Worm (Caenorhabditis elegans): ENCODE measurements around the gene kel-10.

The kel-10 gene

ce11 chrIII:10101352-10101751 is at the start of gene kel-10:
kel-10 (minus strand) TSS chrIII:10101452.
- no peak for TF ChIP-seq ztf-4 (tag; optimal IDR thresholded peaks at IDR 0.05)
- no peak for TF ChIP-seq nhr-11 (tag; optimal IDR thresholded peaks at IDR 0.05)
- no peak for TF ChIP-seq R02D3.7 (tag; optimal IDR thresholded peaks at IDR 0.05)
- no peak for TF ChIP-seq pha-4 (tag; optimal IDR thresholded peaks at IDR 0.05)
- no peak for TF ChIP-seq elt-2 (tag; optimal IDR thresholded peaks at IDR 0.05)
- TF ChIP-seq aly-2 (tag; optimal IDR thresholded peaks at IDR 0.05): no peak
- no peak for TF ChIP-seq ceh-82 (tag; optimal IDR thresholded peaks at IDR 0.05)
- no peak for TF ChIP-seq nhr-28 (tag; optimal IDR thresholded peaks at IDR 0.05)
- no peak for TF ChIP-seq elt-3 (tag; optimal IDR thresholded peaks at IDR 0.05)
- TF ChIP-seq skn-1 (tag; optimal IDR thresholded peaks at IDR 0.05): no peak

ce11 chrIII:10150710-10151109 is 49.5 kb upstream of the kel-10 start:
- no peak for TF ChIP-seq egl-5 (tag; optimal IDR thresholded peaks at IDR 0.05)
- no peak for TF ChIP-seq nhr-237 (tag; optimal IDR thresholded peaks at IDR 0.05)
- no peak for TF ChIP-seq pqm-1 (tag; optimal IDR thresholded peaks at IDR 0.05)
- no peak for TF ChIP-seq eor-1 (tag; optimal IDR thresholded peaks at IDR 0.05)
- TF ChIP-seq elt-1 (tag; optimal IDR thresholded peaks at IDR 0.05): no peak
- TF ChIP-seq ztf-4 (tag; optimal IDR thresholded peaks at IDR 0.05): no peak
- no peak for TF ChIP-seq fkh-10 (GFP tag; optimal IDR thresholded peaks at IDR 0.05)
- no peak for TF ChIP-seq aly-2 (tag; optimal IDR thresholded peaks at IDR 0.05)
- no peak for TF ChIP-seq nhr-23 (tag; optimal IDR thresholded peaks at IDR 0.05)
- no peak for TF ChIP-seq ceh-9 (tag; optimal IDR thresholded peaks at IDR 0.05)
- no peak for TF ChIP-seq unc-39 (tag; optimal IDR thresholded peaks at IDR 0.05)
- TF ChIP-seq nhr-28 (tag; optimal IDR thresholded peaks at IDR 0.05): no peak
- TF ChIP-seq skn-1 (tag; optimal IDR thresholded peaks at IDR 0.05): no peak
- no peak for TF ChIP-seq egl-27 (tag; optimal IDR thresholded peaks at IDR 0.05)
- no peak for TF ChIP-seq ceh-28 (tag; optimal IDR thresholded peaks at IDR 0.05)
- TF ChIP-seq unc-62 (GFP tag; optimal IDR thresholded peaks at IDR 0.05): no peak

- TF ChIP-seq fkh-10 (GFP tag; optimal IDR thresholded peaks at IDR 0.05) (no peak), fos-1 (tag; optimal IDR thresholded peaks at IDR 0.05) (no peak), unc-62 (GFP tag; optimal IDR thresholded peaks at IDR 0.05) (no peak), lsy-12 (tag; optimal IDR thresholded peaks at IDR 0.05) (no peak), lin-39 (tag; optimal IDR thresholded peaks at IDR 0.05) (no peak), pqm-1 (tag; optimal IDR thresholded peaks at IDR 0.05) (no peak), nhr-67 (tag; optimal IDR thresholded peaks at IDR 0.05) (no peak)
Measured at ce11 chrIII:10149910-10150309, 48.7 kb upstream of the kel-10 start.

ce11 chrIII:10146701-10147100 is 45.4 kb upstream of the kel-10 start, which contains the start of gene K08E5.1:
K08E5.1 (minus strand) TSS chrIII:10146801.
- TF ChIP-seq snpc-4 (tag; optimal IDR thresholded peaks at IDR 0.05) (no peak), nhr-77 (tag; optimal IDR thresholded peaks at IDR 0.05) (no peak), egl-5 (tag; optimal IDR thresholded peaks at IDR 0.05) (no peak), nfya-1 (tag; optimal IDR thresholded peaks at IDR 0.05; ENCODE audit: insufficient read depth) (no peak), unc-62 (GFP tag; optimal IDR thresholded peaks at IDR 0.05) (no peak), nhr-23 (tag; optimal IDR thresholded peaks at IDR 0.05) (no peak), mml-1 (tag; optimal IDR thresholded peaks at IDR 0.05) (no peak), ZK546.5 (tag; optimal IDR thresholded peaks at IDR 0.05) (no peak), nhr-76 (tag; optimal IDR thresholded peaks at IDR 0.05) (no peak), tbx-2 (tag; optimal IDR thresholded peaks at IDR 0.05) (no peak), nhr-43 (tag; optimal IDR thresholded peaks at IDR 0.05; ENCODE audit: poor library complexity, severe bottlenecking) (no peak), nhr-25 (tag; optimal IDR thresholded peaks at IDR 0.05) (no peak), ceh-82 (tag; optimal IDR thresholded peaks at IDR 0.05) (no peak), lsy-12 (tag; optimal IDR thresholded peaks at IDR 0.05) (no peak), nhr-11 (tag; optimal IDR thresholded peaks at IDR 0.05) (no peak), fos-1 (tag; optimal IDR thresholded peaks at IDR 0.05) (no peak), nhr-28 (tag; optimal IDR thresholded peaks at IDR 0.05) (no peak)

- TF ChIP-seq daf-12 (tag; optimal IDR thresholded peaks at IDR 0.05): no peak
- TF ChIP-seq snpc-4 (tag; optimal IDR thresholded peaks at IDR 0.05): no peak
- no peak for TF ChIP-seq jun-1 (tag; optimal IDR thresholded peaks at IDR 0.05)
- TF ChIP-seq ama-1 (optimal IDR thresholded peaks at IDR 0.05): no peak
- TF ChIP-seq aly-2 (tag; optimal IDR thresholded peaks at IDR 0.05): no peak
- no peak for TF ChIP-seq nhr-43 (tag; optimal IDR thresholded peaks at IDR 0.05; ENCODE audit: poor library complexity, severe bottlenecking)
- TF ChIP-seq elt-2 (tag; optimal IDR thresholded peaks at IDR 0.05): no peak
- no peak for TF ChIP-seq nhr-76 (tag; optimal IDR thresholded peaks at IDR 0.05)
- TF ChIP-seq mdl-1 (tag; optimal IDR thresholded peaks at IDR 0.05): no peak
- no peak for TF ChIP-seq nhr-67 (tag; optimal IDR thresholded peaks at IDR 0.05)
- TF ChIP-seq ztf-11 (tag; optimal IDR thresholded peaks at IDR 0.05): no peak
- no peak for TF ChIP-seq ceh-9 (tag; optimal IDR thresholded peaks at IDR 0.05)
- no peak for TF ChIP-seq fkh-10 (GFP tag; optimal IDR thresholded peaks at IDR 0.05)
- TF ChIP-seq R02D3.7 (tag; optimal IDR thresholded peaks at IDR 0.05): no peak
- no peak for TF ChIP-seq ceh-16 (tag; optimal IDR thresholded peaks at IDR 0.05)
- TF ChIP-seq mml-1 (tag; optimal IDR thresholded peaks at IDR 0.05): no peak
- no peak for TF ChIP-seq unc-39 (tag; optimal IDR thresholded peaks at IDR 0.05)
- TF ChIP-seq pqm-1 (tag; optimal IDR thresholded peaks at IDR 0.05): no peak
Measured at ce11 chrIII:10140732-10141131, 39.5 kb upstream of the kel-10 start, which contains the start of gene K08E5.6. K08E5.6 (plus strand) TSS chrIII:10141032.

All from whole organism, L3 larva.